Fruit fly (Drosophila melanogaster): ENCODE data around the gene CG15638.

DNA sequence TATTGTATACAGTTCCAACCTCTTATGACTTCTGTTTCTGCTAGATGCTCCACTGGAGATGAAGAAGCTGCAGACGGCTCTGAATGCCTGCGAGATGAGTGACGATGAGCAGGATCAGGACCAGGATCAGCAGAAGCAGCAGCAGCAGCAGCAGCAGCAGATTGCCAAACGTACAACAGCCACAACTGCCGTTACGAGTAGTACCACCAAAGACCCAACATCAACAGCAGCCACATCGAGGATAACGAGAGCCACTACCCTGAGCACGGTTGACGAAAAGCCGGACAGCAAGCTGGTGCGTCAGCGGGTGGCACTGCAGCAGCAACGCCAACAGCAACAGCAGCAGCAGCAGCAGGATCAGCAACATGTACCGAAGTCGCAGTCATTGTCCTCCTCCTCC is 37.7 kb downstream of the CG15638 start:
- no peak for TF ChIP-seq ttk (optimal IDR thresholded peaks at IDR 0.05)
- no peak for TF ChIP-seq psq (optimal IDR thresholded peaks at IDR 0.05)
- TF ChIP-seq Sin3A (optimal IDR thresholded peaks at IDR 0.05), result no peak

All from Kc167 (cell line).